Fruit fly (Drosophila melanogaster): ENCODE data around the gene CG5068.
A peak's percentile ranks its signal among the peaks of the same experiment; 100 is the strongest.

DNA sequence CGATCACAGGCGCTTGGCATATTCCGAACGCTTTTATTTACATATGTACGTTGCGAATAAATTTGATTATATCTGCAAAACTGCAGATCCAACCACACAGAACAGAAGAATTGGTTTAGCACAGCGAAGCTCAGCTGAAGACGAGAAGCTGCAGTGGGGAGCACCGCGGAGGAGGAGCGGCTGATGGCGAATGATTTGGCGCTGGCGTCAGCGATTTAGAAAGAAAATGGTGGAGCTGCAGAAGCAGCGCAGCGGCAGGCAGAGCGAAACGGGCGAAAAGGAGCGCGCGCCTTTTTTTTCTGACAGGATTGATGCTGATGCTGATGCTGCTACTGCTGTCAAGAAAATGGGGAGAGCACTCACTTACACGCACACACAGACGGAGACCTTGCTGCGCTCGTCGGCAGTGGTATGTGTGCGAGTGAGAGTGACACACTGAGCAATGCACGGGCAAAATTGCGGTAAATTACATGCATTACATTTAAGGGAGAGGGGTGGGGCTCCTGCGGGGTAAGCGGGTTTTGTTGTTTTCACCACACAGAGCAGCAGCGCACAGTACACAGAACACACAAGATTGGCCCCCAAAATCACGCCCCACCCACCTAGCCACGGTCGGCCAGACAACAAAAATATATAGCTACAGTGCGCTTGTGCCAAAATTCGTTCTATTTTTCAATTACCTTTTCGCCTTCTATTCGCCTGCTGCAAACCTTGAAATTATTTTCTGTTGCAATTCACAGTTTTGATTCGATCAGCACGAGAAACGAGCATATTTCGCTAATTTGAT lies 10.6 kb downstream of the CG5068 start:
- TF ChIP-seq Abd-B (GFP tag; optimal IDR thresholded peaks at IDR 0.05) (no peak), h (GFP tag; optimal IDR thresholded peaks at IDR 0.05) (no peak), fru (GFP tag; optimal IDR thresholded peaks at IDR 0.05) (peak; percentile 7), pan (optimal IDR thresholded peaks at IDR 0.05) (no peak), br (GFP tag; optimal IDR thresholded peaks at IDR 0.05) (no peak), brk (GFP tag; optimal IDR thresholded peaks at IDR 0.05) (no peak), Dif (GFP tag; optimal IDR thresholded peaks at IDR 0.05; ENCODE audit: partially characterized antibody) (peak; percentile 41), Myc (optimal IDR thresholded peaks at IDR 0.05) (no peak), psq (GFP tag; optimal IDR thresholded peaks at IDR 0.05) (peak; percentile 33), tai (GFP tag; optimal IDR thresholded peaks at IDR 0.05) (no peak), CG32264 (GFP tag; optimal IDR thresholded peaks at IDR 0.05) (no peak), CrebA (GFP tag; optimal IDR thresholded peaks at IDR 0.05; ENCODE audit: borderline replicate concordance) (no peak)
